Fruit fly (Drosophila melanogaster) whole organism, embryonic: ENCODE results near the gene faf.

Experiments used
- Adf1 ChIP-seq: fragments of 200-800 bp; sonication (Bioruptor generic); IDR thresholded peaks from 2 replicates; pipeline ENCODE4 v1.3.6; 2022; ENCODE audit warnings: missing biosample characterization, missing genetic modification characterization
- BEAF-32 ChIP-seq: fragments of 200-800 bp; sonication (Bioruptor generic); optimal IDR thresholded peaks from 3 replicates; lab custom pipeline; 2017; ENCODE audit warnings: missing biosample characterization, missing genetic modification characterization, mild to moderate bottlenecking, moderate library complexity, missing genetic modification reagents
- CG1024 ChIP-seq: fragments of 200-800 bp; sonication (Bioruptor generic); IDR thresholded peaks from 2 replicates; pipeline ENCODE4 v1.3.6; 2022; ENCODE audit warnings: missing biosample characterization, missing genetic modification characterization
- CG11398 ChIP-seq: fragments of 200-800 bp; sonication (Bioruptor generic); optimal IDR thresholded peaks from 2 replicates; lab custom pipeline; 2016; ENCODE audit warnings: missing biosample characterization, missing genetic modification characterization
- CG12299 ChIP-seq: fragments of 200-800 bp; sonication (Bioruptor generic); optimal IDR thresholded peaks from 2 replicates; lab custom pipeline; 2018; ENCODE audit warnings: missing biosample characterization, mild to moderate bottlenecking, missing genetic modification characterization
- CG12391 ChIP-seq: fragments of 200-800 bp; sonication (Bioruptor generic); optimal IDR thresholded peaks from 3 replicates; lab custom pipeline; 2018; ENCODE audit warnings: missing biosample characterization, mild to moderate bottlenecking, missing genetic modification characterization, moderate library complexity
- CG1529 ChIP-seq: fragments of 200-800 bp; sonication (Bioruptor generic); optimal IDR thresholded peaks from 3 replicates; lab custom pipeline; 2018; ENCODE audit warnings: missing biosample characterization, missing genetic modification characterization
- CG1603 ChIP-seq: fragments of 200-800 bp; sonication (Bioruptor generic); optimal IDR thresholded peaks from 2 replicates; lab custom pipeline; 2019; ENCODE audit warnings: missing biosample characterization, mild to moderate bottlenecking, missing genetic modification characterization, moderate library complexity
- CG16863 ChIP-seq: fragments of 200-800 bp; sonication (Bioruptor generic); optimal IDR thresholded peaks from 3 replicates; lab custom pipeline; 2016; ENCODE audit warnings: missing biosample characterization, missing genetic modification characterization
- CG18262 ChIP-seq: fragments of 200-800 bp; optimal IDR thresholded peaks from 3 replicates; lab custom pipeline; 2019; ENCODE audit warnings: missing biosample characterization, mild to moderate bottlenecking, missing genetic modification characterization, moderate library complexity
- CG1832 ChIP-seq: fragments of 200-800 bp; sonication (Bioruptor generic); optimal IDR thresholded peaks from 2 replicates; lab custom pipeline; 2017; ENCODE audit warnings: missing biosample characterization, mild to moderate bottlenecking, missing genetic modification characterization, inconsistent platforms
- CG18476 ChIP-seq: fragments of 200-800 bp; sonication (Bioruptor generic); optimal IDR thresholded peaks from 2 replicates; lab custom pipeline; 2016; ENCODE audit warnings: missing biosample characterization, mild to moderate bottlenecking, missing genetic modification characterization
- CG3838 ChIP-seq: fragments of 200-800 bp; sonication (Bioruptor generic); optimal IDR thresholded peaks from 3 replicates; lab custom pipeline; 2016; ENCODE audit warnings: missing biosample characterization, missing genetic modification characterization
- CG43689 ChIP-seq: fragments of 200-800 bp; sonication (Bioruptor generic); IDR thresholded peaks from 2 replicates; pipeline ENCODE4 v1.3.6; 2022; ENCODE audit warnings: missing biosample characterization, missing genetic modification characterization
- CG4730 ChIP-seq: fragments of 200-800 bp; sonication (Bioruptor generic); IDR thresholded peaks from 2 replicates; pipeline ENCODE4 v1.3.6; 2022; ENCODE audit warnings: missing biosample characterization, missing genetic modification characterization
- CG4820 ChIP-seq: fragments of 200-800 bp; sonication (Bioruptor generic); optimal IDR thresholded peaks from 3 replicates; lab custom pipeline; 2016; ENCODE audit warnings: missing biosample characterization, missing genetic modification characterization
- CG5953 ChIP-seq: fragments of 200-800 bp; sonication (Bioruptor generic); IDR thresholded peaks from 2 replicates; pipeline ENCODE4 v1.3.6; 2022; ENCODE audit warnings: missing biosample characterization, missing genetic modification characterization
- CG6272 ChIP-seq: fragments of 200-800 bp; sonication (Bioruptor generic); IDR thresholded peaks from 2 replicates; pipeline ENCODE4 v1.3.6; 2022; ENCODE audit warnings: missing biosample characterization, missing genetic modification characterization
- CG9437 ChIP-seq: fragments of 200-800 bp; sonication (Bioruptor generic); optimal IDR thresholded peaks from 2 replicates; lab custom pipeline; 2018; ENCODE audit warnings: missing biosample characterization, mild to moderate bottlenecking, missing genetic modification characterization
- CG9797 ChIP-seq: fragments of 200-800 bp; sonication (Bioruptor generic); optimal IDR thresholded peaks from 3 replicates; lab custom pipeline; 2018; ENCODE audit warnings: missing biosample characterization, mild to moderate bottlenecking, missing genetic modification characterization
- CTCF ChIP-seq: fragments of 200-800 bp; sonication (Bioruptor generic); optimal IDR thresholded peaks from 2 replicates; lab custom pipeline; 2017; ENCODE audit warnings: missing biosample characterization, mild to moderate bottlenecking, missing genetic modification characterization, moderate library complexity
- Deaf1 ChIP-seq: fragments of 200-800 bp; optimal IDR thresholded peaks from 3 replicates; lab custom pipeline; 2019; ENCODE audit warnings: missing biosample characterization, mild to moderate bottlenecking, missing genetic modification characterization, moderate library complexity
- Ets65A ChIP-seq: fragments of 200-800 bp; sonication (Bioruptor generic); peaks from one replicate; lab custom pipeline; 2016; ENCODE audit warnings: missing biosample characterization, missing genetic modification characterization
- H2.0 ChIP-seq: fragments of 200-800 bp; sonication (Bioruptor generic); IDR thresholded peaks from 2 replicates; pipeline ENCODE4 v1.3.6; 2022; ENCODE audit warnings: missing biosample characterization, missing genetic modification characterization
- Hr51 ChIP-seq, 2 experiments: fragments of 200-800 bp; sonication (Bioruptor generic); optimal IDR thresholded peaks; 2 replicates in 1 of 2; 3 replicates in 1 of 2; lab custom pipeline; 2016 to 2018; ENCODE audit warnings: missing biosample characterization in 2 of 2, missing genetic modification characterization in 2 of 2, mild to moderate bottlenecking in 1 of 2, moderate library complexity in 1 of 2
- MESR4 ChIP-seq: fragments of 200-800 bp; sonication (Bioruptor generic); optimal IDR thresholded peaks from 2 replicates; lab custom pipeline; 2018; ENCODE audit warnings: missing biosample characterization, mild to moderate bottlenecking, missing genetic modification characterization, moderate library complexity
- Mad ChIP-seq: fragments of 200-800 bp; sonication (Bioruptor generic); optimal IDR thresholded peaks from 2 replicates; lab custom pipeline; 2016; ENCODE audit warnings: missing biosample characterization, missing genetic modification characterization
- Max ChIP-seq: fragments of 200-800 bp; sonication (Bioruptor generic); optimal IDR thresholded peaks from 2 replicates; lab custom pipeline; 2016; ENCODE audit warnings: missing biosample characterization, mild to moderate bottlenecking, missing genetic modification characterization
- Med ChIP-seq: fragments of 200-800 bp; sonication (Bioruptor generic); peaks from one replicate; lab custom pipeline; 2016; ENCODE audit warnings: missing biosample characterization, missing genetic modification characterization, mild to moderate bottlenecking, inconsistent platforms, moderate library complexity
- NfI ChIP-seq: fragments of 200-800 bp; sonication (Bioruptor generic); optimal IDR thresholded peaks from 3 replicates; lab custom pipeline; 2018; ENCODE audit warnings: missing biosample characterization, mild to moderate bottlenecking, missing genetic modification characterization, moderate library complexity
- Oaz ChIP-seq: fragments of 200-800 bp; sonication (Bioruptor generic); IDR thresholded peaks from 2 replicates; pipeline ENCODE4 v1.3.6; 2022; ENCODE audit warnings: missing biosample characterization, missing genetic modification characterization
- Pdp1 ChIP-seq, 2 experiments: fragments of 200-800 bp; sonication (Bioruptor generic); optimal IDR thresholded peaks; 3 replicates each; lab custom pipeline; 2016; ENCODE audit warnings: missing biosample characterization in 2 of 2, missing genetic modification characterization in 2 of 2, mild to moderate bottlenecking in 1 of 2, moderate library complexity in 1 of 2
- Sox102F ChIP-seq: fragments of 200-800 bp; sonication (Bioruptor generic); optimal IDR thresholded peaks from 2 replicates; lab custom pipeline; 2018; ENCODE audit warnings: missing biosample characterization, mild to moderate bottlenecking, missing genetic modification characterization, moderate library complexity
- Vsx1 ChIP-seq: fragments of 200-800 bp; sonication (Bioruptor generic); optimal IDR thresholded peaks from 2 replicates; lab custom pipeline; 2017; ENCODE audit warnings: missing biosample characterization, mild to moderate bottlenecking, missing genetic modification characterization, missing genetic modification reagents
- ato ChIP-seq: fragments of 200-800 bp; sonication (Bioruptor generic); IDR thresholded peaks from 2 replicates; pipeline ENCODE4 v1.3.6; 2022; ENCODE audit warnings: missing biosample characterization, missing genetic modification characterization; ENCODE audit not compliant: partially characterized antibody
- br ChIP-seq: fragments of >200 bp; optimal IDR thresholded peaks from 2 replicates; lab custom pipeline; 2017
- btn ChIP-seq: fragments of 200-800 bp; sonication (Bioruptor generic); optimal IDR thresholded peaks from 2 replicates; lab custom pipeline; 2016; ENCODE audit warnings: missing biosample characterization, missing genetic modification characterization
- chm ChIP-seq: fragments of 200-800 bp; sonication (Bioruptor generic); IDR thresholded peaks from 2 replicates; pipeline ENCODE4 v1.3.6; 2022; ENCODE audit warnings: missing biosample characterization, missing genetic modification characterization
- croc ChIP-seq: fragments of 200-800 bp; sonication (Bioruptor generic); conservative IDR thresholded peaks from 3 replicates; pipeline ENCODE4 v1.3.6; 2022; ENCODE audit warnings: missing biosample characterization, missing genetic modification characterization
- emc ChIP-seq: fragments of 200-800 bp; sonication (Bioruptor generic); optimal IDR thresholded peaks from 2 replicates; lab custom pipeline; 2016; ENCODE audit warnings: missing biosample characterization, missing genetic modification characterization
- gfzf ChIP-seq: fragments of 200-800 bp; sonication (Bioruptor generic); optimal IDR thresholded peaks from 2 replicates; lab custom pipeline; 2016; ENCODE audit warnings: missing biosample characterization, mild to moderate bottlenecking, missing genetic modification characterization, moderate library complexity
- ind ChIP-seq: fragments of 200-800 bp; sonication (Bioruptor generic); optimal IDR thresholded peaks from 3 replicates; lab custom pipeline; 2016; ENCODE audit warnings: missing biosample characterization, missing genetic modification characterization
- lmd ChIP-seq: fragments of 200-800 bp; sonication (Bioruptor generic); IDR thresholded peaks from 2 replicates; pipeline ENCODE4 v1.3.6; 2022; ENCODE audit warnings: missing biosample characterization, missing genetic modification characterization
- rib ChIP-seq: fragments of 200-800 bp; sonication (Bioruptor generic); IDR thresholded peaks from 2 replicates; pipeline ENCODE4 v1.3.6; 2022; ENCODE audit warnings: missing biosample characterization, missing genetic modification characterization
- sens-2 ChIP-seq: fragments of 200-800 bp; sonication (Bioruptor generic); IDR thresholded peaks from 2 replicates; pipeline ENCODE4 v1.3.6; 2022; ENCODE audit warnings: missing biosample characterization, missing genetic modification characterization
- sima ChIP-seq: fragments of 200-800 bp; sonication (Bioruptor generic); optimal IDR thresholded peaks from 2 replicates; lab custom pipeline; 2016; ENCODE audit warnings: missing biosample characterization, missing genetic modification characterization
- stwl ChIP-seq: fragments of 200-800 bp; sonication (Bioruptor generic); optimal IDR thresholded peaks from 3 replicates; lab custom pipeline; 2018; ENCODE audit warnings: missing biosample characterization, mild to moderate bottlenecking, missing genetic modification characterization, moderate library complexity
- tna ChIP-seq: fragments of 200-800 bp; sonication (Bioruptor generic); IDR thresholded peaks from 2 replicates; pipeline ENCODE4 v1.3.6; 2022; ENCODE audit warnings: missing biosample characterization, missing genetic modification characterization; ENCODE audit not compliant: partially characterized antibody
- ttk ChIP-seq: fragments of 200-800 bp; sonication (Bioruptor generic); IDR thresholded peaks from 2 replicates; pipeline ENCODE4 v2.1.2; 2022; ENCODE audit warnings: missing biosample characterization, missing genetic modification characterization
- unc-4 ChIP-seq: fragments of 200-800 bp; sonication (Bioruptor generic); IDR thresholded peaks from 2 replicates; pipeline ENCODE4 v1.3.6; 2022; ENCODE audit warnings: missing biosample characterization, missing genetic modification characterization; ENCODE audit not compliant: partially characterized antibody
- wdn ChIP-seq: fragments of 200-800 bp; sonication (Bioruptor generic); IDR thresholded peaks from 2 replicates; pipeline ENCODE4 v1.3.6; 2022; ENCODE audit warnings: missing biosample characterization, missing genetic modification characterization

Gene faf

dm6 chr3R:31727773-31728172 lies 49.0 kb upstream of the faf start:
- 0 out of 2 replicates have a peak, but pooled peaks have one; percentile 26 for TF ChIP-seq Oaz (GFP tag; lab: Robert Waterston, UW)
- TF ChIP-seq ttk (GFP tag; lab: Robert Waterston, UW), result peak; percentile 41; the same call in 1 of the 2 replicates
- peak; percentile 26 for TF ChIP-seq Med (GFP tag; lab: Kevin White, UChicago)
- peak; percentile 41; the same call in 1 of the 2 replicates for TF ChIP-seq CG5953 (GFP tag; lab: Robert Waterston, UW)
- TF ChIP-seq Sox102F (GFP tag; lab: Kevin White, UChicago), result no peak
- peak; percentile 51; the same call in 1 of the 2 replicates for TF ChIP-seq CG6272 (GFP tag; lab: Robert Waterston, UW)
- TF ChIP-seq Ets65A (GFP tag; lab: Kevin White, UChicago), result peak; percentile 77
- no peak for TF ChIP-seq Vsx1
- peak; percentile 40; the same call in 1 of the 2 replicates for TF ChIP-seq chm
- TF ChIP-seq, all 482 proteins: peak for 7

dm6 chr3R:31736776-31737175 lies 40.0 kb upstream of the faf start, which contains the start of the genes CstF50 and CG11563:
Gene CstF50, minus strand, starts transcription at chr3R:31736963.
Gene CG11563, plus strand, starts transcription at chr3R:31737035.
- TF ChIP-seq ato, result no peak
- no peak for TF ChIP-seq br (lab: Kevin White, UChicago)
- no peak for TF ChIP-seq CG1529
- TF ChIP-seq CG9797 (GFP tag; lab: Kevin White, UChicago), result peak; percentile 84
- no peak for TF ChIP-seq sens-2
- no peak for TF ChIP-seq CG1024 (GFP tag; lab: Robert Waterston, UW)
- TF ChIP-seq Pdp1 (GFP tag; optimal IDR thresholded peaks at IDR 0.05; lab: Kevin White, UChicago), result no peak
- peak; percentile 81 for TF ChIP-seq gfzf (GFP tag; lab: Kevin White, UChicago)
- TF ChIP-seq CG1832 (GFP tag; lab: Kevin White, UChicago), result no peak
- no peak for TF ChIP-seq stwl (tag; lab: Kevin White, UChicago)
- no peak for TF ChIP-seq CG18476
- TF ChIP-seq CG43689 (GFP tag; lab: Robert Waterston, UW), result no peak
- no peak for TF ChIP-seq CG16863 (GFP tag; lab: Kevin White, UChicago)
- peak; percentile 7 for TF ChIP-seq CG9437 (GFP tag; lab: Kevin White, UChicago)
- no peak for TF ChIP-seq CG3838 (GFP tag; lab: Kevin White, UChicago)
- TF ChIP-seq Adf1 (GFP tag; lab: Robert Waterston, UW), result no peak
- peak; percentile 48 for TF ChIP-seq BEAF-32 (GFP tag; lab: Kevin White, UChicago)
- no peak for TF ChIP-seq CG4820 (GFP tag; lab: Kevin White, UChicago)
- no peak for TF ChIP-seq CTCF (GFP tag; lab: Kevin White, UChicago)
- TF ChIP-seq Sox102F (GFP tag; lab: Kevin White, UChicago), result no peak
- TF ChIP-seq MESR4 (GFP tag; lab: Kevin White, UChicago), result peak; percentile 47
- no peak for TF ChIP-seq croc (GFP tag; lab: Robert Waterston, UW)
- TF ChIP-seq lmd (GFP tag; lab: Robert Waterston, UW), result no peak
- TF ChIP-seq CG11398 (GFP tag; lab: Kevin White, UChicago), result no peak
- no peak for TF ChIP-seq NfI (GFP tag; lab: Kevin White, UChicago)
- TF ChIP-seq emc (GFP tag; lab: Kevin White, UChicago), result no peak
- no peak for TF ChIP-seq btn
- peak; percentile 72 for TF ChIP-seq Max
- TF ChIP-seq ind (GFP tag; lab: Kevin White, UChicago), result no peak
- TF ChIP-seq CG4730, result no peak
- peak; percentile 17; the same call in 1 of the 2 replicates for TF ChIP-seq tna (GFP tag; lab: Robert Waterston, UW)
- TF ChIP-seq CG18262, result no peak
- TF ChIP-seq CG12299 (tag; lab: Kevin White, UChicago), result no peak
- TF ChIP-seq H2.0 (GFP tag; lab: Robert Waterston, UW), result no peak
- TF ChIP-seq Deaf1 (tag; lab: Kevin White, UChicago), result no peak
- TF ChIP-seq CG1603 (tag; lab: Kevin White, UChicago), result peak; percentile 49
- TF ChIP-seq Mad (GFP tag; lab: Kevin White, UChicago), result no peak
- TF ChIP-seq CG12391 (tag; lab: Kevin White, UChicago), result no peak
- no peak for TF ChIP-seq rib
- no peak; the same call in 1 of the 2 replicates for TF ChIP-seq unc-4 (GFP tag; lab: Robert Waterston, UW)
- no peak for TF ChIP-seq sima (GFP tag; lab: Kevin White, UChicago)
- no peak for TF ChIP-seq Hr51 (GFP tag; optimal IDR thresholded peaks at IDR 0.05; lab: Kevin White, UChicago)
- no peak for TF ChIP-seq wdn (GFP tag; lab: Robert Waterston, UW)
